Worm (Caenorhabditis elegans): ENCODE results near the gene srx-128.

ce11 chrV:13812931-13813330 is 24.3 kb upstream of the srx-128 start, which contains the start of gene ceh-24:
- TF ChIP-seq him-1 (tag; optimal IDR thresholded peaks at IDR 0.05) (no peak), W03F9.2 (tag; optimal IDR thresholded peaks at IDR 0.05) (no peak), dao-5 (tag; optimal IDR thresholded peaks at IDR 0.05) (no peak)

All from whole organism, L4/young adult.